Worm (Caenorhabditis elegans) whole organism, L2 larva: ENCODE data around the gene cpna-4.
A peak's percentile ranks its signal among the peaks of the same experiment; 100 is the strongest.

Experiments
- C34F6.9 ChIP-seq: fragments of 150-350 bp; optimal IDR thresholded peaks from 2 replicates; lab custom pipeline; 2014; ENCODE audit warnings: missing biosample characterization, missing genetic modification characterization
- F13H6.1 ChIP-seq: sonication (generic microtip); optimal IDR thresholded peaks from 2 replicates; lab custom pipeline; 2016; ENCODE audit warnings: missing genetic modification characterization, missing compliant biosample characterization
- R02D3.7 ChIP-seq: fragments of 150-350 bp; optimal IDR thresholded peaks from 2 replicates; lab custom pipeline; 2014; ENCODE audit warnings: missing biosample characterization, missing genetic modification characterization
- ZK546.5 ChIP-seq: sonication (generic microtip); optimal IDR thresholded peaks from 2 replicates; lab custom pipeline; 2017; ENCODE audit warnings: missing biosample characterization, missing genetic modification characterization
- alr-1 ChIP-seq: fragments of 150-350 bp; optimal IDR thresholded peaks from 2 replicates; lab custom pipeline; 2014; ENCODE audit warnings: missing biosample characterization, missing genetic modification characterization
- aly-2 ChIP-seq: fragments of 150-350 bp; optimal IDR thresholded peaks from 2 replicates; lab custom pipeline; 2014; ENCODE audit warnings: missing biosample characterization, missing genetic modification characterization
- ama-1 ChIP-seq: fragments of 150-350 bp; optimal IDR thresholded peaks from 2 replicates; lab custom pipeline; 2018; ENCODE audit warnings: inconsistent platforms
- blmp-1 ChIP-seq: sonication (generic microtip); optimal IDR thresholded peaks from 2 replicates; lab custom pipeline; 2017; ENCODE audit warnings: missing genetic modification characterization, mild to moderate bottlenecking, missing compliant biosample characterization, antibody characterized with exemption, moderate library complexity; ENCODE audit not compliant: insufficient read depth
- ceh-16 ChIP-seq: fragments of 150-350 bp; optimal IDR thresholded peaks from 2 replicates; lab custom pipeline; 2014; ENCODE audit warnings: missing biosample characterization, missing genetic modification characterization
- ceh-82 ChIP-seq: fragments of 150-350 bp; optimal IDR thresholded peaks from 2 replicates; lab custom pipeline; 2014; ENCODE audit warnings: missing biosample characterization, missing genetic modification characterization
- crh-2 ChIP-seq: sonication (generic microtip); optimal IDR thresholded peaks from 2 replicates; lab custom pipeline; 2017; ENCODE audit warnings: missing biosample characterization, missing genetic modification characterization
- dmd-4 ChIP-seq: sonication (generic microtip); optimal IDR thresholded peaks from 2 replicates; lab custom pipeline; 2017; ENCODE audit warnings: missing biosample characterization, missing genetic modification characterization
- elt-1 ChIP-seq: fragments of 150-350 bp; optimal IDR thresholded peaks from 2 replicates; lab custom pipeline; 2014; ENCODE audit warnings: missing biosample characterization, missing genetic modification characterization
- elt-3 ChIP-seq: sonication (generic microtip); optimal IDR thresholded peaks from 2 replicates; lab custom pipeline; 2017; ENCODE audit warnings: missing biosample characterization, missing genetic modification characterization
- fos-1 ChIP-seq: fragments of 150-350 bp; optimal IDR thresholded peaks from 2 replicates; lab custom pipeline; 2014; ENCODE audit warnings: missing biosample characterization, missing genetic modification characterization
- gmeb-1 ChIP-seq: fragments of 150-350 bp; optimal IDR thresholded peaks from 2 replicates; lab custom pipeline; 2014; ENCODE audit warnings: missing biosample characterization, missing genetic modification characterization
- lin-11 ChIP-seq: fragments of 150-350 bp; sonication (generic microtip); optimal IDR thresholded peaks from 2 replicates; lab custom pipeline; 2014; ENCODE audit warnings: missing biosample characterization, missing genetic modification characterization, inconsistent platforms, mixed read lengths
- lin-39 ChIP-seq: fragments of 150-350 bp; optimal IDR thresholded peaks from 2 replicates; lab custom pipeline; 2014; ENCODE audit warnings: missing biosample characterization, missing genetic modification reagents, missing genetic modification characterization
- lsy-2 ChIP-seq, 2 experiments: fragments of 150-350 bp in 1 of 2; sonication (generic microtip) in 1 of 2; optimal IDR thresholded peaks; 2 replicates each; lab custom pipeline; 2014 to 2017; ENCODE audit warnings: missing biosample characterization in 2 of 2, missing genetic modification characterization in 2 of 2
- mab-5 ChIP-seq: fragments of 150-350 bp; optimal IDR thresholded peaks from 2 replicates; lab custom pipeline; 2014; ENCODE audit warnings: missing biosample characterization, missing genetic modification characterization
- mbf-1 ChIP-seq: sonication (generic microtip); optimal IDR thresholded peaks from 2 replicates; lab custom pipeline; 2017; ENCODE audit warnings: missing biosample characterization, missing genetic modification characterization
- mdl-1 ChIP-seq, 2 experiments: fragments of 150-350 bp in 1 of 2; sonication (generic microtip) in 1 of 2; optimal IDR thresholded peaks; 2 replicates each; lab custom pipeline; 2017; ENCODE audit warnings: missing biosample characterization in 2 of 2, missing genetic modification characterization in 2 of 2
- nhr-10 ChIP-seq: sonication (generic microtip); optimal IDR thresholded peaks from 2 replicates; lab custom pipeline; 2017; ENCODE audit warnings: missing biosample characterization, missing genetic modification characterization
- nhr-12 ChIP-seq: fragments of 150-350 bp; optimal IDR thresholded peaks from 2 replicates; lab custom pipeline; 2014; ENCODE audit warnings: missing biosample characterization, missing genetic modification characterization
- nhr-129 ChIP-seq: fragments of 150-350 bp; optimal IDR thresholded peaks from 2 replicates; lab custom pipeline; 2014; ENCODE audit warnings: missing biosample characterization, missing genetic modification characterization
- nhr-21 ChIP-seq: fragments of 150-350 bp; optimal IDR thresholded peaks from 2 replicates; lab custom pipeline; 2014; ENCODE audit warnings: missing biosample characterization, missing genetic modification characterization
- nhr-23 ChIP-seq: fragments of 150-350 bp; optimal IDR thresholded peaks from 2 replicates; lab custom pipeline; 2014; ENCODE audit warnings: missing biosample characterization, missing genetic modification reagents, missing genetic modification characterization
- nhr-77 ChIP-seq: fragments of 150-350 bp; optimal IDR thresholded peaks from 2 replicates; lab custom pipeline; 2014; ENCODE audit warnings: missing biosample characterization, missing genetic modification characterization
- peb-1 ChIP-seq: fragments of 150-350 bp; optimal IDR thresholded peaks from 2 replicates; lab custom pipeline; 2014; ENCODE audit warnings: missing biosample characterization, missing genetic modification characterization
- sem-4 ChIP-seq: fragments of 150-350 bp; optimal IDR thresholded peaks from 2 replicates; lab custom pipeline; 2014; ENCODE audit warnings: missing biosample characterization, missing genetic modification reagents, missing genetic modification characterization
- skn-1 ChIP-seq: sonication (generic microtip); optimal IDR thresholded peaks from 2 replicates; lab custom pipeline; 2017; ENCODE audit warnings: missing biosample characterization, missing genetic modification characterization
- sma-3 ChIP-seq: sonication (generic microtip); optimal IDR thresholded peaks from 2 replicates; lab custom pipeline; 2016; ENCODE audit warnings: missing genetic modification reagents, missing genetic modification characterization, missing compliant biosample characterization
- snpc-4 ChIP-seq: fragments of 150-350 bp; optimal IDR thresholded peaks from 2 replicates; lab custom pipeline; 2014; ENCODE audit warnings: missing biosample characterization, missing genetic modification characterization
- unc-55 ChIP-seq: fragments of 150-350 bp; sonication (generic microtip); optimal IDR thresholded peaks from 3 replicates; lab custom pipeline; 2014; ENCODE audit warnings: missing biosample characterization, missing genetic modification reagents, missing genetic modification characterization
- unc-62 ChIP-seq: fragments of 150-350 bp; optimal IDR thresholded peaks from 2 replicates; lab custom pipeline; 2014; ENCODE audit warnings: missing biosample characterization, missing genetic modification reagents, missing genetic modification characterization
- zag-1 ChIP-seq: fragments of 150-350 bp; optimal IDR thresholded peaks from 2 replicates; lab custom pipeline; 2014; ENCODE audit warnings: missing biosample characterization, missing genetic modification characterization
- ztf-11 ChIP-seq: sonication (generic microtip); optimal IDR thresholded peaks from 2 replicates; lab custom pipeline; 2017; ENCODE audit warnings: missing biosample characterization, missing genetic modification characterization
- ztf-4 ChIP-seq: fragments of 150-350 bp; optimal IDR thresholded peaks from 2 replicates; lab custom pipeline; 2014; ENCODE audit warnings: missing biosample characterization, missing genetic modification characterization

The cpna-4 gene

DNA sequence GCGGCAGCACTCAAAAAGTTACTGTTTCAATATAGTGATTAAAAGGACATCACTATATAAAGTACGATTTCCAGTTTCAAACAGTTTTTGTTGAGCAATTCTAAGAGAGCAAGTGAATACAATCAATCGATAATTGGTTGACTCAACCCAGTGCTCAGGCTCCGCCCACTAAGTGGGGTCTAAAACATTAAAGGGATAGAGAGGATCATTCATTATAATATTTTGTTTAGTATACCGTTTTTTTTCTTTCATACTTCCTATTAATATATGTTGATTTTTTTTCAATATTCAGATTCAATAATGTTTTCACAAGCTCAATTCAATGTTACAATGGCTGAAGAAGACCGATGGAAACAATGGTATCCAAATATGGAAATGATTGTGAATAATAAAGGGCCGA is 37.8 kb upstream of the cpna-4 start, which contains the start of gene tbx-39:
Gene tbx-39 (plus strand): TSS at position 301 of the 400 bp plus-strand sequence.
- TF ChIP-seq mdl-1 (tag; optimal IDR thresholded peaks at IDR 0.05; lab: Kevin White, UChicago): no peak
- no peak for TF ChIP-seq lsy-2 (tag; optimal IDR thresholded peaks at IDR 0.05; lab: Kevin White, UChicago)
- no peak for TF ChIP-seq alr-1
- TF ChIP-seq unc-55 (GFP tag; lab: Kevin White, UChicago): no peak
- TF ChIP-seq elt-3 (tag; lab: Kevin White, UChicago): no peak
- TF ChIP-seq nhr-21: no peak
- TF ChIP-seq nhr-23 (tag; lab: Kevin White, UChicago): no peak
- TF ChIP-seq aly-2: no peak
- TF ChIP-seq unc-62: no peak
- no peak for TF ChIP-seq sem-4 (tag; lab: Kevin White, UChicago)
- no peak for TF ChIP-seq F13H6.1 (tag; lab: Kevin White, UChicago)
- no peak for TF ChIP-seq dmd-4 (tag; lab: Kevin White, UChicago)
- TF ChIP-seq C34F6.9: no peak
- no peak for TF ChIP-seq snpc-4
- no peak for TF ChIP-seq gmeb-1
- no peak for TF ChIP-seq nhr-129 (tag; lab: Kevin White, UChicago)
- TF ChIP-seq ceh-16 (tag; lab: Kevin White, UChicago): no peak
- TF ChIP-seq mab-5 (tag; lab: Kevin White, UChicago): no peak

DNA sequence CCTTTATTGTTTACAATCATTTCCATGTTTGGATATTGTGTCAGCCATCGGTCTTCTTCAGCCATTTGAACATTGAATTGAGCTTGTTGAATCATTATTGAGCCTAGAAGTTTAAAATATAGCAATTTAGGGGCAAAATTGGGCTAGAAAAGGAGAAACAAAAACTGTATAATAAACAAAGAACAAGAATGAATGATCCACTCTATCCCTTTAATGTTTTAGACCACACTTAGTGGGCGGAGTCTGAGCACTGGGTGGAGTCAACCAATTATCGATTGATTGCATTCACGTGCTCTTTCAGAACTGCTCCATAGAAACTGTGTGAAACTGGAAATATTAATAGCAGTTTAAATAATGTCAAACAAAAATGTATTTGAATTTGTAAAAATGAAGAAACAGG is 33.3 kb upstream of the cpna-4 start, which contains the start of gene tbx-40:
Gene tbx-40 (minus strand): TSS at position 101 of the 400 bp plus-strand sequence.
- TF ChIP-seq ceh-82 (tag; lab: Kevin White, UChicago): no peak
- TF ChIP-seq zag-1: no peak
- TF ChIP-seq nhr-23 (tag; lab: Kevin White, UChicago): no peak
- TF ChIP-seq ZK546.5 (tag; lab: Kevin White, UChicago): no peak
- TF ChIP-seq skn-1 (tag; lab: Kevin White, UChicago): no peak
- TF ChIP-seq ceh-16 (tag; lab: Kevin White, UChicago): no peak
- TF ChIP-seq alr-1: no peak
- TF ChIP-seq F13H6.1 (tag; lab: Kevin White, UChicago): no peak
- no peak for TF ChIP-seq dmd-4 (tag; lab: Kevin White, UChicago)
- no peak for TF ChIP-seq R02D3.7 (tag; lab: Kevin White, UChicago)

DNA sequence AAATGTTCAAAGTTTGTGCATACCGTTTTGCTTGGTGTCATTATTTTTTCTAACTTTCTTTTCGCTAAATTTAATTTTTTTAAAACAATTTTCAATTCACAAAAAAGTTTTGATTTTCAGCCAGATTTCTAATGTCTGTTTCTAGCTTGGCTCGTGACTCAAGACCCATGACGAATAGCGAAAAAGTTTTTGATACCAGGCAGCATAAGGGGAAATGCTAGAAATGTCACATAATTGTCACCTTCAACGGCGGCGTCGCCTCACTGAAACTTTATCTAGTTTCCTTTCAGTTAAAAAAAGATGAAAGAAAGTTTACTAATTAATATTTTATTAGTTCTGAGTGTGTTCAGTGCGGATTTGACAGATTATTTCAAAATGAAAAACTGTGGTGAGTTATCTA is 24.6 kb upstream of the cpna-4 start, which contains the start of gene irld-59:
Gene irld-59 (plus strand): TSS at position 301 of the 400 bp plus-strand sequence.
- TF ChIP-seq F13H6.1 (tag; lab: Kevin White, UChicago) (no peak), nhr-129 (tag; lab: Kevin White, UChicago) (no peak), lin-39 (tag; lab: Kevin White, UChicago) (no peak), skn-1 (tag; lab: Kevin White, UChicago) (no peak), alr-1 (no peak), nhr-12 (tag; lab: Kevin White, UChicago) (no peak), fos-1 (tag; lab: Kevin White, UChicago) (no peak), sem-4 (tag; lab: Kevin White, UChicago) (no peak), lsy-2 (tag; optimal IDR thresholded peaks at IDR 0.05; lab: Kevin White, UChicago) (no peak), mbf-1 (tag; lab: Kevin White, UChicago) (no peak), R02D3.7 (tag; lab: Kevin White, UChicago) (no peak), crh-2 (tag; lab: Kevin White, UChicago) (no peak), nhr-23 (tag; lab: Kevin White, UChicago) (no peak), nhr-77 (tag; lab: Kevin White, UChicago) (no peak), ceh-16 (tag; lab: Kevin White, UChicago) (no peak), ama-1 (no peak), ztf-4 (tag; lab: Kevin White, UChicago) (no peak), peb-1 (tag; lab: Kevin White, UChicago) (no peak)
- TF ChIP-seq, all 48 proteins: peak for 0

DNA sequence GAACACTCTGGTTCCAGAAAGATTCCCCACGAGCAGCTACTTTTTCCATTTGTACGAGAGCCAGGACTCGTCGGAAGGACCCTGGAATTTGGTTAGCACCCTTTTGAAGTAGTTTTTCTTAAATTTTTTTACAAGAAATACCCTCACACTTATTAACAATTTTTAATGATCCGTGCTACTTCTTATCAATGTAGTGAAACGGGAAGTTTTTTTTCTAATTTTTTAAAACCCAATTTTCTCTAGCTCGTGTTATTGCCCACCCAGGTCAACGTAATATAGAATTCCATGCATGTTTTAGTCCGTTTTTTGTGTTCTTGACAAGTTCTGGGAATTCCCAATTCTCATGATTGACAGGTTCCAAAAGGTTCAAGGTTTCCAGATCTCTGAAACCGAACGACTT is 540 bp downstream of the cpna-4 start:
- TF ChIP-seq unc-55 (GFP tag; lab: Kevin White, UChicago) (peak; percentile 45), lin-11 (tag; lab: Kevin White, UChicago) (no peak), ZK546.5 (tag; lab: Kevin White, UChicago) (no peak)

DNA sequence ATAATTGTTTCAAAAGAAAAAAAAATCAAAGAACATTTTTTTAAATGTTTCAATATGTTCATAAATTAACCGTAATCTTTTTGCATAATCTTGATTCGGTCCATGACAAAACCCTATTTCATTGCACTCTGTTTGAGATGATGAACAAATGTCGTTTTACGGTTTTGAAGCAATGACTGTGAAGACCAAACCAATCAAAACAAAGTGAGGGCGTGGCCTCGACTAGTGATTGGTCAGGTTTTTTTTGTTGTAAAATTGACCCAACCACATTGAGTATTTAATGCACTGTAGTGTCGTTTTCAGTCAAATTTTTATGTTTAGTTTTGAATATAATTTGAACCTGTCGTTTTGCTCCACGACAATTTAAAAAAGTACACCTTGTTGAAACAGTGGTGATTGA is 16.1 kb downstream of the cpna-4 start:
- TF ChIP-seq alr-1 (no peak), blmp-1 (tag; lab: Kevin White, UChicago) (no peak), sma-3 (no peak), aly-2 (no peak), unc-55 (GFP tag; lab: Kevin White, UChicago) (no peak), nhr-23 (tag; lab: Kevin White, UChicago) (no peak), ztf-11 (tag; lab: Kevin White, UChicago) (no peak), nhr-77 (tag; lab: Kevin White, UChicago) (no peak), ama-1 (no peak), nhr-10 (no peak), peb-1 (tag; lab: Kevin White, UChicago) (no peak), skn-1 (tag; lab: Kevin White, UChicago) (no peak), elt-1 (tag; lab: Kevin White, UChicago) (no peak), elt-3 (tag; lab: Kevin White, UChicago) (no peak)
